Fruit fly (Drosophila melanogaster): ENCODE measurements around the gene Hel89B.
A peak's percentile ranks its signal among the peaks of the same experiment; 100 is the strongest.

Gene Hel89B

dm6 chr3R:15973488-15973975, 434 bp downstream of the Hel89B start (continued):
- TF ChIP-seq Bgb (GFP tag; IDR thresholded peaks at IDR 0.05; ENCODE audit: partially characterized antibody), result no peak
- no peak for TF ChIP-seq CG34422 (GFP tag; IDR thresholded peaks at IDR 0.05)
- no peak for TF ChIP-seq CG9932 (GFP tag; IDR thresholded peaks at IDR 0.05)
- no peak for TF ChIP-seq bowl (GFP tag; IDR thresholded peaks at IDR 0.05)
- no peak for TF ChIP-seq HLH3B (GFP tag; IDR thresholded peaks at IDR 0.05)
- no peak for TF ChIP-seq CG15696 (tag; optimal IDR thresholded peaks at IDR 0.05)
- peak; percentile 74 for TF ChIP-seq CG13894 (tag; optimal IDR thresholded peaks at IDR 0.05)
- TF ChIP-seq CG10209 (GFP tag; optimal IDR thresholded peaks at IDR 0.05), result no peak
- TF ChIP-seq gsb-n (tag; optimal IDR thresholded peaks at IDR 0.05), result no peak
- TF ChIP-seq MTF-1 (GFP tag; optimal IDR thresholded peaks at IDR 0.05; ENCODE audit: borderline replicate concordance), result no peak
- TF ChIP-seq CG17328 (GFP tag; IDR thresholded peaks at IDR 0.05), result no peak
- no peak for TF ChIP-seq CG14860 (GFP tag; IDR thresholded peaks at IDR 0.05; ENCODE audit: partially characterized antibody)
- no peak for TF ChIP-seq CG6813 (GFP tag; optimal IDR thresholded peaks at IDR 0.05)
- TF ChIP-seq pho (GFP tag; optimal IDR thresholded peaks at IDR 0.05), result no peak
- TF ChIP-seq dati (GFP tag; IDR thresholded peaks at IDR 0.05), result no peak
- peak; percentile 28 for TF ChIP-seq Deaf1 (tag; optimal IDR thresholded peaks at IDR 0.05)
- TF ChIP-seq Dek (tag; optimal IDR thresholded peaks at IDR 0.05), result no peak
- peak; percentile 11 for TF ChIP-seq ATbp (GFP tag; optimal IDR thresholded peaks at IDR 0.05)
- no peak for TF ChIP-seq tup (GFP tag; optimal IDR thresholded peaks at IDR 0.05)
- no peak for TF ChIP-seq zfh1 (GFP tag; IDR thresholded peaks at IDR 0.05)
- TF ChIP-seq CG42726 (GFP tag; IDR thresholded peaks at IDR 0.05; ENCODE audit: partially characterized antibody), result no peak
- TF ChIP-seq CG3407 (GFP tag; optimal IDR thresholded peaks at IDR 0.05), result no peak
- TF ChIP-seq sisA (GFP tag; IDR thresholded peaks at IDR 0.05), result no peak
- TF ChIP-seq dan (GFP tag; IDR thresholded peaks at IDR 0.05), result no peak
- TF ChIP-seq CG14965 (GFP tag; optimal IDR thresholded peaks at IDR 0.05; ENCODE audit: borderline replicate concordance), result no peak
- peak; percentile 17 for TF ChIP-seq maf-S (GFP tag; optimal IDR thresholded peaks at IDR 0.05)
- peak; percentile 22 for TF ChIP-seq Hmr (GFP tag; optimal IDR thresholded peaks at IDR 0.05)
- no peak for TF ChIP-seq CG9609 (GFP tag; optimal IDR thresholded peaks at IDR 0.05)
- no peak for TF ChIP-seq rib (GFP tag; IDR thresholded peaks at IDR 0.05)
- no peak for TF ChIP-seq chn (GFP tag; optimal IDR thresholded peaks at IDR 0.05)
- TF ChIP-seq Ssrp (tag; optimal IDR thresholded peaks at IDR 0.05), result no peak
- TF ChIP-seq lov (optimal IDR thresholded peaks at IDR 0.05), result no peak
- no peak for TF ChIP-seq lov (GFP tag; IDR thresholded peaks at IDR 0.05)
- TF ChIP-seq CG11085 (GFP tag; IDR thresholded peaks at IDR 0.05), result no peak
- TF ChIP-seq HmgZ (tag; optimal IDR thresholded peaks at IDR 0.05), result no peak
- no peak for TF ChIP-seq en (GFP tag; optimal IDR thresholded peaks at IDR 0.05)
- TF ChIP-seq pita (GFP tag; optimal IDR thresholded peaks at IDR 0.05), result no peak
- no peak for TF ChIP-seq cad (GFP tag; optimal IDR thresholded peaks at IDR 0.05)
- no peak for TF ChIP-seq CG32767 (GFP tag; IDR thresholded peaks at IDR 0.05)
- TF ChIP-seq p53 (GFP tag; optimal IDR thresholded peaks at IDR 0.05), result no peak
- no peak for TF ChIP-seq tna (GFP tag; IDR thresholded peaks at IDR 0.05; ENCODE audit: partially characterized antibody)
- TF ChIP-seq ranshi (GFP tag; IDR thresholded peaks at IDR 0.05), result no peak
- no peak for TF ChIP-seq tx (GFP tag; optimal IDR thresholded peaks at IDR 0.05)
- no peak for TF ChIP-seq fru (optimal IDR thresholded peaks at IDR 0.05)
- peak; percentile 39 for TF ChIP-seq CG12299 (tag; optimal IDR thresholded peaks at IDR 0.05)
- peak; percentile 29 for TF ChIP-seq lab (GFP tag; optimal IDR thresholded peaks at IDR 0.05)
- TF ChIP-seq hkb (optimal IDR thresholded peaks at IDR 0.05), result no peak
- TF ChIP-seq hkb (GFP tag; IDR thresholded peaks at IDR 0.05), result no peak
- peak; percentile 78 for TF ChIP-seq ERR (GFP tag; optimal IDR thresholded peaks at IDR 0.05)
- no peak for TF ChIP-seq Atf3 (GFP tag; optimal IDR thresholded peaks at IDR 0.05)
- no peak for TF ChIP-seq PHDP (tag; optimal IDR thresholded peaks at IDR 0.05)
- TF ChIP-seq CG2712 (tag; optimal IDR thresholded peaks at IDR 0.05), result peak; percentile 18
